Fruit fly (Drosophila melanogaster) whole organism: ENCODE results near the gene PH4alphaPV.

Source experiments
- CG8478 ChIP-seq: fragments of >200 bp; optimal IDR thresholded peaks from 2 replicates; lab custom pipeline; 2018; ENCODE audit warnings: inconsistent platforms
- Dll ChIP-seq: fragments of >200 bp; optimal IDR thresholded peaks from 2 replicates; lab custom pipeline; 2017
- EcR ChIP-seq, 2 experiments: fragments of >200 bp; optimal IDR thresholded peaks; 2 replicates each; lab custom pipeline; 2017; ENCODE audit warnings: missing biosample characterization in 2 of 2, missing genetic modification characterization in 2 of 2, missing genetic modification reagents in 2 of 2
- pan ChIP-seq: fragments of >200 bp; optimal IDR thresholded peaks from 2 replicates; lab custom pipeline; 2017
- psq ChIP-seq: fragments of >200 bp; optimal IDR thresholded peaks from 2 replicates; lab custom pipeline; 2017
- usp ChIP-seq: fragments of >200 bp; optimal IDR thresholded peaks from 2 replicates; lab custom pipeline; 2017; ENCODE audit warnings: missing biosample characterization, missing genetic modification characterization, mixed read lengths

The PH4alphaPV gene

DNA sequence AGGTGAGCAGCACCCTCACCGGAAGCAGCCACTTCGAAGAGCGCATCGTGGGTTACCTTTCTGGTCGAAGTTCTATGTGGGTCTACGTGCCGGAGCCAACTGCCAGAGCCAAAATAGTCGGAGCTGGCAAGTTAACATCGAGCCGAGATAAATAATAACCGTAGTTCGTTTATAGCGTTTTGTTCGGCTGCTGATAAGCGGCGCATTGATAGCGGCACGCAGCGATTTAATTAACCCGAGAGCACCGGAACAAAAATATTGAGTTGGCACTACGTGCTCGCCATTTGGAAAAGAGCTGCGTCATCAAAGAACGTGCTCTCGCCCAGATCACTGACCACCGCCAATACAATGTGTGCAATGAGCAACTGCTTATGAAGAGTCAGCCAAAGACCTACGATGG lies at the start of gene PH4alphaPV:
PH4alphaPV (minus strand) TSS at position 101 of the 400 bp plus-strand sequence.
- no peak for TF ChIP-seq psq
- no peak for TF ChIP-seq pan (lab: Kevin White, UChicago)
- no peak for TF ChIP-seq usp
- TF ChIP-seq CG8478 (lab: Kevin White, UChicago): no peak
- TF ChIP-seq Dll (lab: Kevin White, UChicago): no peak
- TF ChIP-seq EcR (GFP tag; optimal IDR thresholded peaks at IDR 0.05; lab: Kevin White, UChicago): no peak

dm6 chr3R:30697038-30697437 lies 48.7 kb upstream of the PH4alphaPV start, which contains the start of gene Pka-C2:
Pka-C2 (minus strand) TSS chr3R:30697138.
- no peak for TF ChIP-seq pan (lab: Kevin White, UChicago)
- no peak for TF ChIP-seq EcR (GFP tag; optimal IDR thresholded peaks at IDR 0.05; lab: Kevin White, UChicago)
- TF ChIP-seq Dll (lab: Kevin White, UChicago): no peak
- TF ChIP-seq usp: no peak
- TF ChIP-seq CG8478 (lab: Kevin White, UChicago): no peak
- no peak for TF ChIP-seq psq

DNA sequence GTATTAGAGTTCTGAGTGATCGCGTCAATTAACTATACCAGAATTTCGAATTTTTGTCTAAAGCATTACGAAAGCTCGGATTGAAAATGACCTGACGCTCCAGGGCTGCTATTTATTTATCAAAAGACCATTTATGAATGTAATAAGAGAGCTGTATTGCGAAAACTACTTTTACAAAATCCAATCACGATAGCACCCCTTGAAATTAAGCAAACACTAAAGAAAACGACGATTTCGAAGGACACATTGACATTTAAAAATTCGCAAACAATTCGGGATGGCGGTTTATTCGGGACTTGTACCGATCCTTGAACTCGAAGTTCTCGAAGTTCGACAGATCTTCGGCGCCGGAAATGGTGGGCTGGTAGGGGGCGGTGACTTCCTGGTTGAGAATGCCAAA lies 47.0 kb upstream of the PH4alphaPV start, which contains the start of gene CG12069:
CG12069 (minus strand) TSS at position 101 of the 400 bp plus-strand sequence.
- no peak for TF ChIP-seq Dll (lab: Kevin White, UChicago)
- no peak for TF ChIP-seq psq
- no peak for TF ChIP-seq pan (lab: Kevin White, UChicago)
- TF ChIP-seq CG8478 (lab: Kevin White, UChicago): no peak
- TF ChIP-seq usp: no peak
- no peak for TF ChIP-seq EcR (GFP tag; optimal IDR thresholded peaks at IDR 0.05; lab: Kevin White, UChicago)

- TF ChIP-seq EcR (GFP tag; optimal IDR thresholded peaks at IDR 0.05; lab: Kevin White, UChicago): peak in 1 of 2 experiments; percentile 24
- no peak for TF ChIP-seq psq
- TF ChIP-seq CG8478 (lab: Kevin White, UChicago): no peak
These were observed 41.9 kb upstream of the PH4alphaPV start, which contains the start of gene Spn100A for dm6 chr3R:30690251-30690650. Spn100A (plus strand) TSS chr3R:30690642.

dm6 chr3R:30689653-30690052 lies 41.3 kb upstream of the PH4alphaPV start:
- TF ChIP-seq EcR (GFP tag; optimal IDR thresholded peaks at IDR 0.05; lab: Kevin White, UChicago) (no peak), CG8478 (lab: Kevin White, UChicago) (no peak), usp (no peak), pan (lab: Kevin White, UChicago) (no peak), psq (no peak), Dll (lab: Kevin White, UChicago) (no peak)

dm6 chr3R:30649661-30650060 lies 1.3 kb upstream of the PH4alphaPV start, which contains the start of gene CG34433:
CG34433 (plus strand) TSS chr3R:30649961.
- TF ChIP-seq CG8478 (lab: Kevin White, UChicago) (no peak), EcR (GFP tag; optimal IDR thresholded peaks at IDR 0.05; lab: Kevin White, UChicago) (no peak), psq (no peak), usp (no peak), Dll (lab: Kevin White, UChicago) (no peak), pan (lab: Kevin White, UChicago) (no peak)

DNA sequence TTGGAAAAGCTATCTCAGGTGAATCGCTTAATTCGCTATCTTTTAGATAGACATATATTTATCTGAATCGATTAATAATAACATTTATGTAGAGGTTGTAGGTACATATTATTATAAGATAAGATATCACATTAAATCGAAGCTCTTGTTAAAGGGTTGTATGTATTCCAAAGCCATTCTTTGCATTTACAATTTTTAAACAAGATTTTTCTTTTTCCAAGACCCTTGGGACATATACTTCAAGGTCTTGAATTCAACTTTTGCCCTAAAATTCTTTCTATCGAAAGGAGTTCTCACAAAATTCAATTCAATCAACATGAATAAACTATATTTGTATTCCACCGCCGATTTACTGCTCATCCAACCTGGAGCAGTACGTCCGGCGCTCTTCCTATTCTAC lies 500 bp upstream of the PH4alphaPV start, which contains the start of gene CG34432:
CG34432 (plus strand) TSS at position 301 of the 400 bp plus-strand sequence.
- TF ChIP-seq psq (no peak), usp (no peak), CG8478 (lab: Kevin White, UChicago) (no peak), EcR (GFP tag; optimal IDR thresholded peaks at IDR 0.05; lab: Kevin White, UChicago) (no peak), Dll (lab: Kevin White, UChicago) (no peak), pan (lab: Kevin White, UChicago) (no peak)

DNA sequence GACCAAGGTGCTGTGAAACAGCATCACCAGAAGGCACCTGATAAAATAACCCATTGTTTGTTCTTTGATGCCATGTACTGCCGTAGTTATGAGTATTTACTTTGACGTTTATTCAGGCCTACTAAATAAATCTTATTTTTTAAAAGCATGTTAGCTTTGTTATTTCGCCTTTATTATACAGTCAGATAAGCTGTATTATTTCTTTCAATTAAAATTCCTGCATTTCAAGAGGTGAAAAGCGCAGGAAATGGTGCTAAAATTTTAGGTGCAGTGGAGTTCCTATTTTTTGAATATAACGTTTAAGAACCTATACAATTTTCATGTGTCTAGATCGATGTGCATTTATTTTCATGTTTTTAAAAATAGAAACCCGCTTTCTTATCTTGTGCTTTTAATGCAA lies 2.6 kb downstream of the PH4alphaPV start, which contains the start of gene CG31013:
CG31013 (minus strand) TSS at position 101 of the 400 bp plus-strand sequence.
- TF ChIP-seq CG8478 (lab: Kevin White, UChicago) (no peak), psq (no peak), usp (no peak), EcR (GFP tag; optimal IDR thresholded peaks at IDR 0.05; lab: Kevin White, UChicago) (no peak), pan (lab: Kevin White, UChicago) (no peak), Dll (lab: Kevin White, UChicago) (no peak)

DNA sequence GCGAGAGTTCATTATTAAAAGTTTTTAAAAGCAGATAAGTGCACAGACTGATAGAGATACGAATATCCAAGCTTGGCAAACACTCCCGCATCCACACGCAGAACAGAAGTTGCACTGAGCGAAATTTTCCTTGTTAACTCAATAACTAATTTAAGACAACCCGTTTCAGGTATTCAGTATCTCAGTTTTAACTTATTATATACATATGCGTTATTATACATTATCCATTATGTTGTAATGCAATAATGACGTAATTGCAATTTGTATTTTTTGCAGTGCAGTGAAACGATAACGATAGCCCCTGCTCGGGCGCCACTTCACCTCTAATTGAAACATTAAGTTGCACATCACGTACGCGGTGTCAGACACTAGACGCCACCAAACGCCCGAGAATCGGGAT lies 5.1 kb downstream of the PH4alphaPV start:
- TF ChIP-seq psq (no peak), Dll (lab: Kevin White, UChicago) (no peak), usp (no peak), EcR (GFP tag; optimal IDR thresholded peaks at IDR 0.05; lab: Kevin White, UChicago) (no peak), CG8478 (lab: Kevin White, UChicago) (no peak), pan (lab: Kevin White, UChicago) (no peak)

DNA sequence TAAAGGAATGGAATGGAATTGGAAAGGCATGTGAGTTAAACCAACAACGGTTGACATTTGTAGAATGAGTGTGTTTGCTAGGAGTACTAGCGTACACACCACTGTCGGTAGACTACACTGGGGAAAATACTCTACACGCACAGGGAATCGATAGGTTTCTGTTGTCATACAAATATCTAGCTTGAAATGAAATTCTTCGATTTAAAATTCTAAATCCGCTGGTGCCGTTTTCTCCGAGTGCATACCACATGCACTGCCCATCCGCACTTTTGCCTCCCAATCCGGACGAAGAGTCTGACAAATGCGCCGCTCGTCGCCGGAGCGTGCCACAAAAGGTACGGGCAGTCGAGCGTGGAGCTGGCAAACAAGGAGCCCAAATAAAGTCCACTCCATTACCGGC lies 19.4 kb downstream of the PH4alphaPV start, which contains the start of gene CG2267:
CG2267 (minus strand) TSS at position 101 of the 400 bp plus-strand sequence.
- TF ChIP-seq pan (lab: Kevin White, UChicago) (no peak), Dll (lab: Kevin White, UChicago) (no peak), usp (no peak), EcR (GFP tag; optimal IDR thresholded peaks at IDR 0.05; lab: Kevin White, UChicago) (no peak), CG8478 (lab: Kevin White, UChicago) (no peak), psq (no peak)

DNA sequence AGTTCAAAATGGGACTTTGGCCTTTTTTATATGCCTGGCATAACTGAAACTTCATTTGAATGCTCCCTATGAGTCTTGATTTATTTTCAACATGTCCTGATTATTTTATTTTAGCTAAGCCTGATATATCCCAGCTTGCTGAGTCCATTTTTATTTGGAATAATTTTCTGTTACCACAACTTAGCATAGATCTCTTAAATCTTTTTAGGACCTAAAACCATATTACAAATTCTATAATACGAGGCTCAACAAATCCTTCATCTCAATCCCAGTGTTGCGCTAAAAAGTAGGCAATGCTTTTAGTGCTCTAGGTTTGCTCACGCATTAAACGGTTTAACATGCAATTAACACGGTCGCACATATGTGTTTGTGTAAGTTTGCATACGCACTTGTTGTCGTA lies 26.5 kb downstream of the PH4alphaPV start, which contains the start of gene CG44954:
CG44954 (minus strand) TSS at position 101 of the 400 bp plus-strand sequence.
- TF ChIP-seq EcR (GFP tag; optimal IDR thresholded peaks at IDR 0.05; lab: Kevin White, UChicago) (no peak), psq (no peak), CG8478 (lab: Kevin White, UChicago) (no peak), Dll (lab: Kevin White, UChicago) (no peak)

- no peak for TF ChIP-seq EcR (GFP tag; optimal IDR thresholded peaks at IDR 0.05; lab: Kevin White, UChicago)
- no peak for TF ChIP-seq pan (lab: Kevin White, UChicago)
- no peak for TF ChIP-seq CG8478 (lab: Kevin White, UChicago)
- TF ChIP-seq Dll (lab: Kevin White, UChicago): no peak
- TF ChIP-seq psq: no peak
- no peak for TF ChIP-seq usp
These were observed 30.9 kb downstream of the PH4alphaPV start for dm6 chr3R:30617457-30617856.
